Worm (Caenorhabditis elegans): ENCODE measurements around the gene F33D4.4.
A peak's percentile ranks its signal among the peaks of the same experiment; 100 is the strongest.

Gene F33D4.4

ce11 chrIV:7679120-7679519 lies 27.6 kb downstream of the F33D4.4 start:
- TF ChIP-seq unc-86 (tag; optimal IDR thresholded peaks at IDR 0.05) (no peak), fax-1 (tag; optimal IDR thresholded peaks at IDR 0.05) (no peak), elt-2 (tag; optimal IDR thresholded peaks at IDR 0.05) (peak; percentile 60), rnt-1 (tag; optimal IDR thresholded peaks at IDR 0.05) (no peak)

- TF ChIP-seq K09A11.1 (tag; optimal IDR thresholded peaks at IDR 0.05; ENCODE audit: insufficient read depth) (no peak), gmeb-2 (tag; optimal IDR thresholded peaks at IDR 0.05) (no peak), unc-55 (GFP tag; optimal IDR thresholded peaks at IDR 0.05) (no peak), pag-3 (tag; optimal IDR thresholded peaks at IDR 0.05; ENCODE audit: borderline replicate concordance) (no peak), ahr-1 (tag; optimal IDR thresholded peaks at IDR 0.05) (no peak), mec-3 (tag; optimal IDR thresholded peaks at IDR 0.05; ENCODE audit: borderline replicate concordance) (no peak), ceh-45 (GFP tag; IDR thresholded peaks at IDR 0.05) (no peak), ceh-6 (GFP tag; optimal IDR thresholded peaks at IDR 0.05) (no peak), nfya-1 (tag; optimal IDR thresholded peaks at IDR 0.05) (no peak), fkh-6 (tag; optimal IDR thresholded peaks at IDR 0.05) (no peak), syd-9 (tag; optimal IDR thresholded peaks at IDR 0.05) (no peak), fkh-10 (GFP tag; optimal IDR thresholded peaks at IDR 0.05) (no peak), tbx-2 (tag; optimal IDR thresholded peaks at IDR 0.05) (no peak), nhr-232 (tag; optimal IDR thresholded peaks at IDR 0.05) (no peak), Y22D7AL.16 (tag; optimal IDR thresholded peaks at IDR 0.05) (no peak), madf-2 (tag; optimal IDR thresholded peaks at IDR 0.05) (no peak)
Measured at ce11 chrIV:7674874-7675273, 31.8 kb downstream of the F33D4.4 start, which contains the start of gene itr-1. Gene itr-1, plus strand, starts transcription at chrIV:7675174.

- TF ChIP-seq mec-3 (tag; optimal IDR thresholded peaks at IDR 0.05; ENCODE audit: borderline replicate concordance) = no peak
- no peak for TF ChIP-seq hlh-6 (tag; optimal IDR thresholded peaks at IDR 0.05)
- no peak for TF ChIP-seq hlh-13 (GFP tag; optimal IDR thresholded peaks at IDR 0.05)
- TF ChIP-seq unc-42 (tag; optimal IDR thresholded peaks at IDR 0.05) = no peak
- TF ChIP-seq pha-4 (tag; optimal IDR thresholded peaks at IDR 0.05) = no peak
Measured at ce11 chrIV:7672872-7673271, 33.8 kb downstream of the F33D4.4 start, which contains the start of gene C08G9.2. Gene C08G9.2, minus strand, starts transcription at chrIV:7672972.

- TF ChIP-seq C08G9.2 (tag; optimal IDR thresholded peaks at IDR 0.05) (no peak), unc-55 (GFP tag; optimal IDR thresholded peaks at IDR 0.05) (no peak), npax-4 (tag; optimal IDR thresholded peaks at IDR 0.05) (no peak), hlh-8 (tag; optimal IDR thresholded peaks at IDR 0.05) (no peak), ceh-31 (tag; optimal IDR thresholded peaks at IDR 0.05) (peak; percentile 5), sox-2 (GFP tag; IDR thresholded peaks at IDR 0.05) (no peak), fax-1 (tag; optimal IDR thresholded peaks at IDR 0.05) (no peak), gmeb-2 (tag; optimal IDR thresholded peaks at IDR 0.05) (no peak), pqm-1 (tag; optimal IDR thresholded peaks at IDR 0.05) (no peak), ceh-19 (GFP tag; optimal IDR thresholded peaks at IDR 0.05) (no peak), lim-6 (tag; optimal IDR thresholded peaks at IDR 0.05) (no peak), zip-5 (tag; optimal IDR thresholded peaks at IDR 0.05) (no peak), hlh-13 (GFP tag; optimal IDR thresholded peaks at IDR 0.05) (no peak), unc-3 (GFP tag; conservative IDR thresholded peaks at IDR 0.05) (peak; percentile 58; the same call in 1 of the 2 replicates), unc-3 (tag; optimal IDR thresholded peaks at IDR 0.05) (peak; percentile 93), pat-9 (tag; optimal IDR thresholded peaks at IDR 0.05) (no peak), ceh-18 (tag; optimal IDR thresholded peaks at IDR 0.05) (no peak), unc-42 (tag; optimal IDR thresholded peaks at IDR 0.05) (peak; percentile 74), nfya-1 (tag; optimal IDR thresholded peaks at IDR 0.05) (no peak)
Measured at ce11 chrIV:7663006-7663405, 43.7 kb downstream of the F33D4.4 start.
